Worm (Caenorhabditis elegans) whole organism, L4 larva: ENCODE data around the gene F59G1.8.

Source experiments
- F10B5.3 ChIP-seq: sonication (generic microtip); optimal IDR thresholded peaks from 2 replicates; lab custom pipeline; 2016; ENCODE audit warnings: mild to moderate bottlenecking, missing genetic modification characterization, missing compliant biosample characterization
- F37D6.2 ChIP-seq: sonication (generic microtip); optimal IDR thresholded peaks from 2 replicates; lab custom pipeline; 2016; ENCODE audit warnings: mild to moderate bottlenecking, missing genetic modification characterization, missing compliant biosample characterization
- T26A8.4 ChIP-seq: fragments of 200-800 bp; sonication (Bioruptor generic); IDR thresholded peaks from 2 replicates; pipeline ENCODE4 v1.3.6; 2022; ENCODE audit warnings: missing genetic modification characterization, missing compliant biosample characterization
- Y105C5A.15 ChIP-seq: fragments of 200-800 bp; sonication (Bioruptor generic); IDR thresholded peaks from 2 replicates; pipeline ENCODE4 v1.3.6; 2022; ENCODE audit warnings: missing genetic modification characterization, missing compliant biosample characterization
- Y48G9A.11 ChIP-seq: fragments of 200-800 bp; sonication (Bioruptor generic); IDR thresholded peaks from 2 replicates; pipeline ENCODE4 v1.3.6; 2022; ENCODE audit warnings: missing genetic modification reagents, missing genetic modification characterization, missing compliant biosample characterization
- Y75B8A.6 ChIP-seq: fragments of 200-800 bp; sonication (Bioruptor generic); IDR thresholded peaks from 2 replicates; pipeline ENCODE4 v1.3.6; 2022; ENCODE audit warnings: missing genetic modification reagents, missing genetic modification characterization, missing compliant biosample characterization
- ZK337.2 ChIP-seq: fragments of 200-800 bp; sonication (Bioruptor generic); IDR thresholded peaks from 2 replicates; pipeline ENCODE4 v1.3.6; 2022; ENCODE audit warnings: missing genetic modification reagents, missing genetic modification characterization, missing compliant biosample characterization
- ZK546.5 ChIP-seq, 2 experiments: sonication (generic microtip); optimal IDR thresholded peaks; 2 replicates each; lab custom pipeline; 2017; ENCODE audit warnings: missing biosample characterization in 2 of 2, missing genetic modification characterization in 2 of 2
- aha-1 ChIP-seq: fragments of 150-350 bp; peaks from one replicate; lab custom pipeline; 2014; ENCODE audit warnings: missing biosample characterization, missing genetic modification characterization
- arid-1 ChIP-seq: fragments of 200-800 bp; sonication (Bioruptor generic); conservative IDR thresholded peaks from 2 replicates; pipeline ENCODE4 v1.3.6; 2022; ENCODE audit warnings: missing genetic modification reagents, missing genetic modification characterization, missing compliant biosample characterization
- attf-4 ChIP-seq: sonication (generic microtip); optimal IDR thresholded peaks from 3 replicates; lab custom pipeline; 2017; ENCODE audit warnings: missing biosample characterization, missing genetic modification characterization
- ceh-20 ChIP-seq: fragments of 200-800 bp; sonication (Bioruptor generic); IDR thresholded peaks from 2 replicates; pipeline ENCODE4 v1.3.6; 2022; ENCODE audit warnings: missing genetic modification reagents, missing genetic modification characterization, missing compliant biosample characterization
- ceh-32 ChIP-seq: sonication (generic microtip); optimal IDR thresholded peaks from 2 replicates; lab custom pipeline; 2016; ENCODE audit warnings: mild to moderate bottlenecking, missing genetic modification characterization, missing compliant biosample characterization; ENCODE audit not compliant: poor library complexity
- ctbp-1 ChIP-seq: fragments of 200-800 bp; sonication (Bioruptor generic); IDR thresholded peaks from 2 replicates; pipeline ENCODE4 v1.3.6; 2022; ENCODE audit warnings: missing genetic modification reagents, missing genetic modification characterization, missing compliant biosample characterization
- daf-16 ChIP-seq, 3 experiments: sonication (generic microtip); optimal IDR thresholded peaks; 2 replicates each; lab custom pipeline; 2016 to 2017; ENCODE audit warnings: missing genetic modification characterization in 3 of 3, missing genetic modification reagents in 3 of 3, mild to moderate bottlenecking in 2 of 3, missing compliant biosample characterization in 2 of 3, missing biosample characterization in 1 of 3, moderate library complexity in 1 of 3
- dmd-9 ChIP-seq: fragments of 200-800 bp; sonication (Bioruptor generic); IDR thresholded peaks from 2 replicates; pipeline ENCODE4 v1.3.6; 2022; ENCODE audit warnings: missing genetic modification reagents, missing genetic modification characterization, missing compliant biosample characterization
- dpl-1 ChIP-seq: fragments of 150-350 bp; optimal IDR thresholded peaks from 2 replicates; lab custom pipeline; 2014; ENCODE audit warnings: missing biosample characterization, missing genetic modification reagents, missing genetic modification characterization
- duxl-1 ChIP-seq: sonication (generic microtip); optimal IDR thresholded peaks from 2 replicates; lab custom pipeline; 2016; ENCODE audit warnings: mild to moderate bottlenecking, missing genetic modification characterization, moderate library complexity, missing compliant biosample characterization; ENCODE audit not compliant: poor library complexity
- fos-1 ChIP-seq: fragments of 150-350 bp; optimal IDR thresholded peaks from 2 replicates; lab custom pipeline; 2014; ENCODE audit warnings: missing biosample characterization, missing genetic modification characterization
- gei-8 ChIP-seq: fragments of 200-800 bp; sonication (Bioruptor generic); optimal IDR thresholded peaks from 2 replicates; lab custom pipeline; 2018; ENCODE audit warnings: mild to moderate bottlenecking, missing genetic modification characterization, missing compliant biosample characterization
- hlh-30 ChIP-seq: sonication (generic microtip); optimal IDR thresholded peaks from 2 replicates; lab custom pipeline; 2017; ENCODE audit warnings: antibody characterized with exemption, mild to moderate bottlenecking, missing genetic modification characterization, missing compliant biosample characterization; ENCODE audit not compliant: insufficient read depth
- hmg-1.1 ChIP-seq: fragments of 200-800 bp; sonication (Bioruptor generic); IDR thresholded peaks from 2 replicates; pipeline ENCODE4 v1.3.6; 2022; ENCODE audit warnings: missing genetic modification reagents, missing genetic modification characterization, missing compliant biosample characterization
- jun-1 ChIP-seq: fragments of 150-350 bp; optimal IDR thresholded peaks from 2 replicates; lab custom pipeline; 2014; ENCODE audit warnings: missing biosample characterization, missing genetic modification reagents, missing genetic modification characterization
- lim-7 ChIP-seq: fragments of 200-800 bp; sonication (Bioruptor generic); IDR thresholded peaks from 2 replicates; pipeline ENCODE4 v1.3.6; 2022; ENCODE audit warnings: missing genetic modification characterization, missing compliant biosample characterization
- lin-1 ChIP-seq: fragments of 200-800 bp; sonication (Bioruptor generic); IDR thresholded peaks from 2 replicates; pipeline ENCODE4 v1.3.6; 2022; ENCODE audit warnings: missing genetic modification reagents, missing genetic modification characterization, missing compliant biosample characterization
- lin-15B ChIP-seq: fragments of 150-350 bp; sonication (generic microtip); optimal IDR thresholded peaks from 3 replicates; lab custom pipeline; 2014; ENCODE audit warnings: missing biosample characterization, missing genetic modification characterization
- lin-38 ChIP-seq: fragments of 200-800 bp; sonication (Bioruptor generic); IDR thresholded peaks from 2 replicates; pipeline ENCODE4 v1.3.6; 2022; ENCODE audit warnings: missing genetic modification reagents, missing genetic modification characterization, missing compliant biosample characterization
- lin-39 ChIP-seq: fragments of 150-350 bp; optimal IDR thresholded peaks from 2 replicates; lab custom pipeline; 2014; ENCODE audit warnings: missing biosample characterization, missing genetic modification reagents, missing genetic modification characterization
- mes-2 ChIP-seq: sonication (generic microtip); optimal IDR thresholded peaks from 2 replicates; lab custom pipeline; 2016; ENCODE audit warnings: missing genotype, mild to moderate bottlenecking, missing genetic modification characterization, missing compliant biosample characterization; ENCODE audit not compliant: poor library complexity, severe bottlenecking
- mxl-3 ChIP-seq: fragments of 200-800 bp; sonication (Bioruptor generic); optimal IDR thresholded peaks from 2 replicates; lab custom pipeline; 2018; ENCODE audit warnings: mild to moderate bottlenecking, missing genetic modification characterization, missing compliant biosample characterization
- nhr-10 ChIP-seq: fragments of 150-350 bp; optimal IDR thresholded peaks from 2 replicates; lab custom pipeline; 2014; ENCODE audit warnings: missing biosample characterization, missing genetic modification characterization
- nhr-237 ChIP-seq: sonication (generic microtip); optimal IDR thresholded peaks from 2 replicates; lab custom pipeline; 2017; ENCODE audit warnings: missing biosample characterization, missing genetic modification characterization
- nhr-6 ChIP-seq: fragments of 150-350 bp; optimal IDR thresholded peaks from 2 replicates; lab custom pipeline; 2014; ENCODE audit warnings: missing biosample characterization, missing genetic modification characterization
- nhr-76 ChIP-seq: fragments of 150-350 bp; optimal IDR thresholded peaks from 2 replicates; lab custom pipeline; 2014; ENCODE audit warnings: missing biosample characterization, missing genetic modification characterization
- nhr-77 ChIP-seq: fragments of 150-350 bp; optimal IDR thresholded peaks from 2 replicates; lab custom pipeline; 2014; ENCODE audit warnings: missing biosample characterization, missing genetic modification characterization
- rbr-2 ChIP-seq: sonication (generic microtip); optimal IDR thresholded peaks from 2 replicates; lab custom pipeline; 2016; ENCODE audit warnings: missing genotype, missing genetic modification characterization, missing compliant biosample characterization
- sdz-12 ChIP-seq: fragments of 200-800 bp; sonication (Bioruptor generic); optimal IDR thresholded peaks from 2 replicates; lab custom pipeline; 2018; ENCODE audit warnings: mild to moderate bottlenecking, missing genetic modification characterization, missing compliant biosample characterization
- set-16 ChIP-seq: fragments of 200-800 bp; sonication (Bioruptor generic); IDR thresholded peaks from 2 replicates; pipeline ENCODE4 v1.3.6; 2022; ENCODE audit warnings: missing genetic modification reagents, missing genetic modification characterization, missing compliant biosample characterization
- snpc-1.2 ChIP-seq: fragments of 200-800 bp; sonication (Bioruptor generic); IDR thresholded peaks from 2 replicates; pipeline ENCODE4 v1.3.6; 2022; ENCODE audit warnings: missing genetic modification reagents, missing genetic modification characterization, missing compliant biosample characterization
- spr-1 ChIP-seq: sonication (generic microtip); optimal IDR thresholded peaks from 2 replicates; lab custom pipeline; 2016; ENCODE audit warnings: mild to moderate bottlenecking, missing genetic modification characterization, missing compliant biosample characterization
- tag-97 ChIP-seq: fragments of 200-800 bp; sonication (Bioruptor generic); IDR thresholded peaks from 2 replicates; pipeline ENCODE4 v1.3.6; 2022; ENCODE audit warnings: missing genetic modification characterization, missing compliant biosample characterization
- tra-1 ChIP-seq: fragments of 200-800 bp; sonication (Bioruptor generic); IDR thresholded peaks from 2 replicates; pipeline ENCODE4 v1.3.6; 2022; ENCODE audit warnings: missing genetic modification reagents, missing genetic modification characterization, missing compliant biosample characterization
- unc-130 ChIP-seq: sonication (generic microtip); optimal IDR thresholded peaks from 2 replicates; lab custom pipeline; 2016; ENCODE audit warnings: missing genetic modification reagents, missing genetic modification characterization, missing compliant biosample characterization
- unc-39 ChIP-seq: sonication (generic microtip); optimal IDR thresholded peaks from 2 replicates; lab custom pipeline; 2017; ENCODE audit warnings: missing biosample characterization, missing genetic modification characterization
- unc-62 ChIP-seq, 3 experiments: fragments of 150-350 bp in 1 of 3; sonication (generic microtip); optimal IDR thresholded peaks in 2 of 3; peaks in 1 of 3; 1 replicate in 1 of 3; 2 replicates in 2 of 3; lab custom pipeline; 2014 to 2017; ENCODE audit warnings: missing biosample characterization in 3 of 3, missing genetic modification characterization in 3 of 3, missing genetic modification reagents in 3 of 3, missing genotype in 1 of 3
- vab-7 ChIP-seq: fragments of 200-800 bp; sonication (Bioruptor generic); IDR thresholded peaks from 2 replicates; pipeline ENCODE4 v1.3.6; 2022; ENCODE audit warnings: missing genetic modification reagents, missing genetic modification characterization, missing compliant biosample characterization
- zfp-3 ChIP-seq: fragments of 200-800 bp; sonication (Bioruptor generic); conservative IDR thresholded peaks from 2 replicates; pipeline ENCODE4 v1.3.6; 2022; ENCODE audit warnings: missing genetic modification reagents, missing genetic modification characterization, missing compliant biosample characterization
- zip-11 ChIP-seq: fragments of 200-800 bp; sonication (Bioruptor generic); IDR thresholded peaks from 2 replicates; pipeline ENCODE4 v1.3.6; 2022; ENCODE audit warnings: missing genetic modification characterization, missing compliant biosample characterization
- zip-2 ChIP-seq: fragments of 150-350 bp; optimal IDR thresholded peaks from 2 replicates; lab custom pipeline; 2014; ENCODE audit warnings: missing biosample characterization, missing genetic modification characterization
- ztf-7 ChIP-seq: fragments of 150-350 bp; optimal IDR thresholded peaks from 2 replicates; lab custom pipeline; 2014; ENCODE audit warnings: missing biosample characterization, missing genetic modification characterization

F59G1.8 gene

DNA sequence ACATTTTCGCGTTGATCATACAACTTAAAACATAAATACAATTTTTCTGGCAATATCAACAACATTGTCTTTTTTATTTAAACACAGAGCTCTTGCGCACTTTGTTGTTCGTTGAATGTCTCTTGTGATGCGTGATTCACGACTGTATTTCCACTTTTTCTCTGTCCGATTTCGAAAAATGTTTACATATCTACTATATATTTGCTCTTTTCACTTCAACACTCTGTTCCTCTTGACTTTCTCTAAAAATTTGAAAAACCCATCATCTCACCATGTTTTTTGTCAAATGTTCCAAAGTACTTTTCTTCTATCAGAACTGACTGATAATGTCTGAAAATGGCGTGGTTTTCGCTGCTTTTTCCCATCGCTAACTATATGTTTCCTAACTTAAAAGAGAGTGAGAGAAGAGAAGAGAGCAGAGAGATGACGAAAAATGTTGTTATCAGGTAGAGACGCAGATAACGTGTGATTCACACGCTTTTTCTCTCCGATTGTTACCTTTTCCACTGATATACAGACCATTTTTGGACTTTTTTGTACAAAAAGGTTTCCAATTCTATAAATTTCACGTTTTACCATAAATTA is 5.7 kb downstream of the F59G1.8 start:
- no peak for TF ChIP-seq vab-7 (GFP tag; lab: Robert Waterston, UW)
- TF ChIP-seq daf-16 (GFP tag; optimal IDR thresholded peaks at IDR 0.05; lab: Kevin White, UChicago), result peak in 1 of 2 experiments; percentile 16
- peak; percentile 92 for TF ChIP-seq daf-16 (tag; optimal IDR thresholded peaks at IDR 0.05; lab: Kevin White, UChicago)
- no peak for TF ChIP-seq ceh-32 (tag; lab: Kevin White, UChicago)
- TF ChIP-seq ZK337.2, result no peak
- no peak for TF ChIP-seq lin-15B (tag; lab: Kevin White, UChicago)
- peak; percentile 29 for TF ChIP-seq mes-2 (tag; lab: Kevin White, UChicago)
- no peak for TF ChIP-seq ctbp-1 (GFP tag; lab: Robert Waterston, UW)
- no peak for TF ChIP-seq Y48G9A.11
- no peak for TF ChIP-seq gei-8 (GFP tag; lab: Kevin White, UChicago)
- TF ChIP-seq snpc-1.2, result no peak
- TF ChIP-seq jun-1 (tag; lab: Kevin White, UChicago), result no peak
- TF ChIP-seq lin-39 (tag; lab: Kevin White, UChicago), result no peak
- TF ChIP-seq nhr-6, result peak; percentile 47
- TF ChIP-seq unc-39, result no peak
- no peak for TF ChIP-seq Y105C5A.15 (GFP tag; lab: Robert Waterston, UW)
- no peak for TF ChIP-seq nhr-237 (tag; lab: Kevin White, UChicago)
- no peak for TF ChIP-seq arid-1 (GFP tag; lab: Robert Waterston, UW)
- no peak for TF ChIP-seq spr-1 (tag; lab: Kevin White, UChicago)
- no peak for TF ChIP-seq duxl-1 (tag; lab: Kevin White, UChicago)
- TF ChIP-seq zip-11 (GFP tag; lab: Robert Waterston, UW), result no peak
- no peak for TF ChIP-seq T26A8.4 (GFP tag; lab: Robert Waterston, UW)
- no peak for TF ChIP-seq rbr-2 (tag; lab: Kevin White, UChicago)
- TF ChIP-seq mxl-3 (GFP tag; lab: Kevin White, UChicago), result peak; percentile 64
- TF ChIP-seq aha-1 (tag; lab: Kevin White, UChicago), result peak; percentile 83
- TF ChIP-seq hmg-1.1 (GFP tag; lab: Robert Waterston, UW), result no peak
- TF ChIP-seq lin-38 (GFP tag; lab: Robert Waterston, UW), result no peak
- no peak for TF ChIP-seq fos-1
- no peak for TF ChIP-seq F37D6.2
- TF ChIP-seq nhr-10 (tag; lab: Kevin White, UChicago), result no peak
- TF ChIP-seq lin-1 (GFP tag; lab: Robert Waterston, UW), result peak; percentile 34; the same call in 1 of the 2 replicates
- no peak for TF ChIP-seq unc-130 (GFP tag; lab: Kevin White, UChicago)
- peak in 1 of 2 experiments; percentile 86 for TF ChIP-seq unc-62 (GFP tag; optimal IDR thresholded peaks at IDR 0.05 in 1 of 2; lab: Kevin White, UChicago)
- no peak for TF ChIP-seq unc-62 (tag; optimal IDR thresholded peaks at IDR 0.05; lab: Kevin White, UChicago)
- no peak for TF ChIP-seq dmd-9
- TF ChIP-seq Y75B8A.6 (GFP tag; lab: Robert Waterston, UW), result no peak
- TF ChIP-seq zip-2 (tag; lab: Kevin White, UChicago), result no peak
- TF ChIP-seq nhr-77 (tag; lab: Kevin White, UChicago), result peak; percentile 78
- no peak for TF ChIP-seq tag-97 (GFP tag; lab: Robert Waterston, UW)
- peak; percentile 18 for TF ChIP-seq hlh-30
- TF ChIP-seq tra-1 (GFP tag; lab: Robert Waterston, UW), result 0 out of 2 replicates have a peak, but pooled peaks have one; percentile 55
- no peak for TF ChIP-seq ceh-20 (GFP tag; lab: Robert Waterston, UW)
- TF ChIP-seq F10B5.3 (tag; lab: Kevin White, UChicago), result no peak
- no peak for TF ChIP-seq attf-4 (tag; lab: Kevin White, UChicago)
- TF ChIP-seq set-16 (GFP tag; lab: Robert Waterston, UW), result no peak
- no peak for TF ChIP-seq sdz-12 (GFP tag; lab: Kevin White, UChicago)
- no peak for TF ChIP-seq ZK546.5 (tag; optimal IDR thresholded peaks at IDR 0.05; lab: Kevin White, UChicago)
- TF ChIP-seq dpl-1 (GFP tag; lab: Kevin White, UChicago), result no peak
- no peak for TF ChIP-seq zfp-3 (GFP tag; lab: Robert Waterston, UW)
- no peak for TF ChIP-seq nhr-76 (tag; lab: Kevin White, UChicago)
- TF ChIP-seq lim-7 (GFP tag; lab: Robert Waterston, UW), result no peak
- no peak for TF ChIP-seq ztf-7 (tag; lab: Kevin White, UChicago)
